Fruit fly (Drosophila melanogaster) S2 (cell line): Measurements from ENCODE around the gene CG18048.

Experiments
- CG8478 ChIP-seq: fragments of >200 bp; optimal IDR thresholded peaks from 2 replicates; lab custom pipeline; 2018
- CTCF ChIP-seq, 2 experiments: fragments of >200 bp; optimal IDR thresholded peaks; 2 replicates each; lab custom pipeline; 2018

dm6 chr3R:6342702-6343101 lies 3.2 kb upstream of the CG18048 start, which contains the start of gene CG10298:
- no peak for TF ChIP-seq CG8478 (lab: Kevin White, UChicago)
- TF ChIP-seq CTCF (optimal IDR thresholded peaks at IDR 0.05; lab: Kevin White, UChicago) = no peak
